Fruit fly (Drosophila melanogaster) whole organism, adult: ENCODE measurements around the gene CG31249.
A peak's percentile ranks its signal among the peaks of the same experiment; 100 is the strongest.

Experiments
- CG11617 ChIP-seq: fragments of 200-800 bp; sonication (Bioruptor generic); optimal IDR thresholded peaks from 2 replicates; lab custom pipeline; 2017; ENCODE audit warnings: mild to moderate bottlenecking, missing biosample characterization, missing genetic modification reagents, missing genetic modification characterization
- CG12768 ChIP-seq: fragments of 200-800 bp; sonication (Bioruptor generic); optimal IDR thresholded peaks from 2 replicates; lab custom pipeline; 2017; ENCODE audit warnings: missing biosample characterization, missing genetic modification characterization, mild to moderate bottlenecking, moderate library complexity, missing genetic modification reagents
- CG14711 ChIP-seq: fragments of 200-800 bp; sonication (Bioruptor generic); optimal IDR thresholded peaks from 2 replicates; lab custom pipeline; 2018; ENCODE audit warnings: missing biosample characterization, mild to moderate bottlenecking, missing genetic modification characterization, moderate library complexity
- CG1620 ChIP-seq: fragments of 200-800 bp; sonication (Bioruptor generic); optimal IDR thresholded peaks from 2 replicates; lab custom pipeline; 2016; ENCODE audit warnings: missing biosample characterization, missing genetic modification characterization
- CG33017 ChIP-seq: fragments of 200-800 bp; sonication (Bioruptor generic); optimal IDR thresholded peaks from 2 replicates; lab custom pipeline; 2018; ENCODE audit warnings: missing biosample characterization, mild to moderate bottlenecking, missing genetic modification characterization, moderate library complexity
- CG5204 ChIP-seq: fragments of 200-800 bp; sonication (Bioruptor generic); optimal IDR thresholded peaks from 2 replicates; lab custom pipeline; 2016; ENCODE audit warnings: missing biosample characterization, missing genetic modification characterization
- CG7045 ChIP-seq: fragments of 200-800 bp; sonication (Bioruptor generic); optimal IDR thresholded peaks from 2 replicates; lab custom pipeline; 2017; ENCODE audit warnings: missing biosample characterization, mild to moderate bottlenecking, missing genetic modification characterization
- CG7101 ChIP-seq: fragments of 200-800 bp; sonication (Bioruptor generic); optimal IDR thresholded peaks from 2 replicates; lab custom pipeline; 2018; ENCODE audit warnings: missing biosample characterization, mild to moderate bottlenecking, missing genetic modification characterization, moderate library complexity
- Clk ChIP-seq: fragments of 200-800 bp; sonication (Bioruptor generic); optimal IDR thresholded peaks from 2 replicates; lab custom pipeline; 2017; ENCODE audit warnings: missing biosample characterization, missing genetic modification characterization
- Crg-1 ChIP-seq: fragments of 200-800 bp; sonication (Bioruptor generic); optimal IDR thresholded peaks from 2 replicates; lab custom pipeline; 2016; ENCODE audit warnings: missing biosample characterization, missing genetic modification characterization
- Hr96 ChIP-seq: fragments of 200-800 bp; sonication (Bioruptor generic); optimal IDR thresholded peaks from 2 replicates; lab custom pipeline; 2016; ENCODE audit warnings: missing biosample characterization, missing genetic modification characterization
- Mnt ChIP-seq: fragments of 200-800 bp; sonication (Bioruptor generic); optimal IDR thresholded peaks from 2 replicates; lab custom pipeline; 2016; ENCODE audit warnings: missing biosample characterization, mild to moderate bottlenecking, missing genetic modification characterization
- bab1 ChIP-seq: fragments of 200-800 bp; sonication (Bioruptor generic); optimal IDR thresholded peaks from 3 replicates; lab custom pipeline; 2019; ENCODE audit warnings: missing biosample characterization, mild to moderate bottlenecking, missing genetic modification characterization, moderate library complexity
- cic ChIP-seq: fragments of 200-800 bp; sonication (Bioruptor generic); optimal IDR thresholded peaks from 2 replicates; lab custom pipeline; 2017; ENCODE audit warnings: missing biosample characterization, mild to moderate bottlenecking, missing genetic modification characterization, moderate library complexity
- cnc ChIP-seq, 2 experiments: fragments of >200 bp; optimal IDR thresholded peaks; 2 replicates each; lab custom pipeline; 2017
- kay ChIP-seq: fragments of 200-800 bp; sonication (Bioruptor generic); peaks from one replicate; lab custom pipeline; 2016; ENCODE audit warnings: missing biosample characterization, missing genetic modification characterization, borderline replicate concordance
- ovo ChIP-seq: fragments of 200-800 bp; sonication (Bioruptor generic); optimal IDR thresholded peaks from 2 replicates; lab custom pipeline; 2016; ENCODE audit warnings: missing biosample characterization, missing genetic modification characterization
- pad ChIP-seq: fragments of 200-800 bp; sonication (Bioruptor generic); optimal IDR thresholded peaks from 3 replicates; lab custom pipeline; 2017; ENCODE audit warnings: missing biosample characterization, missing genetic modification characterization, mild to moderate bottlenecking, moderate library complexity, missing genetic modification reagents
- tj ChIP-seq: fragments of 200-800 bp; sonication (Bioruptor generic); optimal IDR thresholded peaks from 3 replicates; lab custom pipeline; 2017; ENCODE audit warnings: missing biosample characterization, mild to moderate bottlenecking, missing genetic modification characterization, moderate library complexity
- toe ChIP-seq: fragments of 200-800 bp; sonication (Bioruptor generic); optimal IDR thresholded peaks from 2 replicates; lab custom pipeline; 2016; ENCODE audit warnings: missing biosample characterization, missing genetic modification characterization

Gene CG31249

DNA sequence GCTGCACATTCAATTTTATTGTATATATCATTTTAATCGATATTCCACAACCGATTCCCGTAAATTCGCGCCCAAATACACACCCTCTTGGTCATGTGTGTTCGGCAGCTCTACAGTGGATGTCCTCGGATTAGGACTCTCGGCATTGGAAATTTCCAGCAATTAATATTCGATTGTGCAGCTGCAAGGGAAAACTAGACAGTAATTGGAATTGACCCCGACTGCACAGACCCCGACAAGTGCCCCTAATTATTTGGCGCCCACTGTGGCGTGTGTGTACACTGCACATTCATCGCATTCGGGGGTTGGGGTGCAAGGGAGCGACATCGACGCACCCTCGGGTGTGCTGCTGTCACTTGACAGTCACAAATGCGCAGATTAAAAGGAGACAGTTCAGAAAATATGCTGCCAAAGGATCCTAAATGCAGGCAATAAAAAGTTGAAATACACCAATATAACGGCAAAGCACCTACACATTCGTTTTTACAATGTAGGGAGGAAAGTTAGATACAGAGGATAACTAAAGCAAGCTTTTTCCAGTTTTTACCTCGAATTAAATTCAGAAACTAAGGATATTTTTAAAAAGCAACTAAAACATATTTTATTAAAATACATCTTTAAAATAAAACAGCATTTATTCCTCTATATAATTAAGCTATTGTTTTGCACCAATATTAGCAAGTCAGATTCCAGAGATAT, 22.1 kb upstream of the CG31249 start:
- TF ChIP-seq CG7045, result no peak

DNA sequence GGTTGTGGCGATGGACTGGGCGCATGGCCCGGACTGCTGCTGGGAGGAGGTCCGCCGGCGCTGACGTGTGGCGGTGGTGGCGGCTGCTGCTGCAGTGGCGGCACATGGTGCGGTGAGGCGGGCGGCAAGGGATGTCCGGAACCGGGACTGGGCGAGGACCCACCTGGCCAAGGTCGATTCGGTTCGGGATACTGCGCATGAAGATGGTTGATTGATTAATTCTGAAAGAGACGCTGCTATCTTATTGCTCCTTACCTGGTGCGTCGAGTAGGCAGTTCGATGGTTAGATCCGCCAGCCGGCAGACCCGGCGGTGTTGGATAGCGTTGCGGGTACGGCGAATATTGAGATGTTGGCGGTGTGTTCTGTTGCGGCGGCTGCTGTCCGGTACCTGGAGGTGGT, 20.9 kb upstream of the CG31249 start:
- no peak for TF ChIP-seq ovo (GFP tag; lab: Kevin White, UChicago)
- no peak for TF ChIP-seq bab1 (GFP tag; lab: Kevin White, UChicago)
- no peak for TF ChIP-seq CG33017 (tag; lab: Kevin White, UChicago)
- no peak for TF ChIP-seq cnc (optimal IDR thresholded peaks at IDR 0.05; lab: Kevin White, UChicago)
- no peak for TF ChIP-seq Hr96
- no peak for TF ChIP-seq tj
- TF ChIP-seq cic (GFP tag; lab: Kevin White, UChicago), result no peak
- TF ChIP-seq Mnt (GFP tag; lab: Kevin White, UChicago), result no peak
- TF ChIP-seq CG5204 (GFP tag; lab: Kevin White, UChicago), result no peak
- TF ChIP-seq CG14711 (tag; lab: Kevin White, UChicago), result no peak
- no peak for TF ChIP-seq CG1620 (GFP tag; lab: Kevin White, UChicago)

DNA sequence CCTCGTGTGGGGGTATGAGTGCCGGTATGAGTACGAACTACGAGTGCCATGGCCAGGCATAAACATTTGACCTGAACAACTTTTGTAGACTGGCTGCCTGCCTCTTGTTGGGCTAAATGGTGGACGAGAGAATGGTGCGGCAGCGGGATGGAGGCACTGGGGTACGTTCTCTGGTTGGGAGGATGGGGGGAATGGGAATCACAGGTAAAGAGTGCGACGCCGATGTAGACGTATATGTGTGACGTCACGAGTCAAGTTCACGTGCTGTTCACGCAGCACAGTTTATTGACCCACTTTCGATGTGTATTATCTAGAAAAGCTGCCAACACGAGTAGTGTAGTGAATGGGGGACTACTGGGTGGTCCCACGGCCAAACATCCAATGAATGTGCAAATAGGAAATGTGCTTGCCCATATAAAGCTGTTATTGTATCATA, 20.1 kb upstream of the CG31249 start:
- no peak for TF ChIP-seq CG1620 (GFP tag; lab: Kevin White, UChicago)
- peak; percentile 64 for TF ChIP-seq cic (GFP tag; lab: Kevin White, UChicago)

DNA sequence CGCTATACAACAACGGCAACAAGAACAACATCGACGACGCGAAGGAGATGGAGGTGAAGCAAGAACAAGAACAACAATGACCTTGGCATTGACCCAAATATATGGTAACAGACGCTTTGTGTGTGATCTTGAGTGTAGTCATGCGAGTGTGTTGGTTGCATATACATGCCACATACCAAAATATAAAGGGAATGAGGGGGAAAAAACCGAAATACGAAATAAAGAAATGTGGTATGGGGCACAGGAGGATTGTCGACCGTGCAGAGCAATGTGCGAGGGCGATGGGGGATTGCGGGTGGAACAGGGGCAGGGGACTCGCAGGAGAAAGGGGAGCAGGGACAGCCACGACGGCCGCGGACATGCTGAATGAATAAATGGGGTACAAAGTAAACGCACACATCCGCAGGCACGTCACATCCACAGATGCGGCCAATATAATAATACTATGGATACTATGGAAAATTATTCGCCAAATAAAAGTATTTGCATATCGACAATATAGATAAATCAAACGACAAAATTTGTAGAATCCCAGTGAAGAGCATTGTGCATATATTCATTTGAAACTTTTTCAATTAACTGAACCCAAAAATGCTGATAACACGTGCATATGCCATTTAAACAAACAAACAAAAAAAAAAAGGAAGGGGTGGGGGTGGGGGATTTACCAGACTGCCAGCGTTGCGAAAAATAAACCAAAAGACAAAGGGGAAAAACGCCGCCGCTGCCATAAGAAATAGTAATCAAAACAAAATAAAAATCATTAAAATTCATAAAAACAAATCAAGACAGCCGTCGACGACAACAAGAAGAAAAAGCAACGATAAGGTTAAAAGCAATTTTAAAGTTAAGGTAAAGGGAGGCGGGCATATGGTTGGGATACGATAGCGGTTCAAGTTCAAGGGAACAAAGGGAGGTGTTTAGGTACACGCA, 19.3 kb upstream of the CG31249 start:
- TF ChIP-seq cnc (optimal IDR thresholded peaks at IDR 0.05; lab: Kevin White, UChicago) (no peak), Mnt (GFP tag; lab: Kevin White, UChicago) (peak; percentile 53), CG7045 (no peak), tj (peak; percentile 98), pad (GFP tag; lab: Kevin White, UChicago) (peak; percentile 11), CG14711 (tag; lab: Kevin White, UChicago) (no peak), CG11617 (GFP tag; lab: Kevin White, UChicago) (no peak), CG33017 (tag; lab: Kevin White, UChicago) (no peak), cic (GFP tag; lab: Kevin White, UChicago) (no peak), CG1620 (GFP tag; lab: Kevin White, UChicago) (no peak)

DNA sequence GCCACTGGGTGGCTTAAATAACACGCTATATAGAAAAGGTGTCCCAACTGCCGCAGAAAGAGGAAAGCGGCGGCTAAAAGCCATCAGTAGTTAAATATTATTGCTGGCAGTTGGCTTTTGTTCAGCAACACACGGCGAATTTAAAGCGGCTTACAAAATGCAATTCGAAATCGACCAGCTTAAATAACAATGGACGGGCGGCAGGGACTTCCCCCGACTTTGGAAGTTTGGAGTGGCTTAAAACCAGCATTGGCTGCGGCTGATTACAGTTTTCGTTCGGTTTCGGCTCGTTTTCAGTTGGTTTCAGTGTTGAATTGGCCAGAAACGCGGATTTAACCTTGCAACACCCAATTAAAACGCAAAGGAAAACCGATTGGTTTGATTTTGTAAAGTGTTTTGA, 18.3 kb upstream of the CG31249 start:
- TF ChIP-seq Hr96 (no peak), toe (GFP tag; lab: Kevin White, UChicago) (no peak), CG7101 (tag; lab: Kevin White, UChicago) (no peak), CG1620 (GFP tag; lab: Kevin White, UChicago) (no peak), CG5204 (GFP tag; lab: Kevin White, UChicago) (no peak), pad (GFP tag; lab: Kevin White, UChicago) (no peak), CG11617 (GFP tag; lab: Kevin White, UChicago) (no peak), Clk (GFP tag; lab: Kevin White, UChicago) (no peak), CG14711 (tag; lab: Kevin White, UChicago) (no peak), CG33017 (tag; lab: Kevin White, UChicago) (no peak)

DNA sequence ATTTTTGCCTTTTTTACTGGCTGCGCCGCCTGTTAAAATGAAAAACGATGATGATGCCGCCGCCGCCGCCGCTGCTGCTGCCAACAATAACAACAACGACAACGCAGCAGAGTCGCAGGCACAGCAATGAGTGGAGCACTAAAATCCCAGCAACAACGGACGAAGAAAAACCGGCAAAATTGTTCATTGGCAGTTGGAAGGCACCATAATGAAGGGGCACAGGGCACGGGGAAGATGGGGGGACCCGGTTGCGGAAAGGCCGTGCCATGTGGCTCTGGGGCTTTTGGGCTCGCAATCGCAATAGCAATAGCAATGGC, 17.6 kb upstream of the CG31249 start:
- TF ChIP-seq cic (GFP tag; lab: Kevin White, UChicago) (no peak), tj (peak; percentile 60)

DNA sequence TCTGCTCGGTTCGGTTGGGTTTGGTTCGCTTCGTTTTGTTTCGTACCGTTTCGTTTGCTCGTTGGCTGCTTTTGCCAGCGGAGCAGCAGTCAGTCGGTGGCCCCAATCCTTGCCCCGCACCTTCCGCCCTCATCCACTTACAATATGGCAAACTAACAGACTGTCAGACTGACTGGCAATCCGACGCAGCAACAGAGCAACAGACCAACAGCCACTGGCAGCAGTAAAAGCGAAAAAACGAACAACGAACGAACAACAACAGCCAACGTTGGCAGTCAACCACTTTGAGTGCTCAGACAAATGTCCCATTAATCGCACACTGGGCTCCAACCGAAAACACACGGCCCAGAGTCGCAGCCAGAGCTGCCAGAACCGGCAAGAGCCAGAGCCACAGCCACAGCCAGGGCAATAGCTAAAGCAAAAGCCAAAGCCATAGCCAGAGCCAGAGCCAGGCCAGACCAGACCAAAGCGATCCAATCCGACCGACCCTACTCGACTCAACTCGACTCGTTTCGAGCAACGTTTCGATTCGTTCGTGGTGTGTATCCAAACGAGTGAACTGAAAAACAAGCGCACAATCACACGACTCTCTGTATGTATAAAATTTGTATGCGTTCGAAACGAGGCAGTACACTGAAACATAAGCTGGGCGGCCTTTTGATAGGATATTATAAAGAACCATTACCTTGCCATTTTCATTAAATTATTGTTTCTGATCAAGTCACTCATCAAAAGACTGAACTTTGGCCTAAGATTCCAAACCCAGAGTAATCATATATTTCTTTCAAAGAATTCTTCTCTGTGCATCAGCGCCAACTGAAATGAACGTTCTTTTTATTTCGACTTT, 17.0 kb upstream of the CG31249 start:
- TF ChIP-seq CG14711 (tag; lab: Kevin White, UChicago), result peak; percentile 95
- peak; percentile 94 for TF ChIP-seq CG1620 (GFP tag; lab: Kevin White, UChicago)
- TF ChIP-seq CG12768 (GFP tag; lab: Kevin White, UChicago), result peak; percentile 95
- TF ChIP-seq ovo (GFP tag; lab: Kevin White, UChicago), result peak; percentile 82
- TF ChIP-seq CG5204 (GFP tag; lab: Kevin White, UChicago), result peak; percentile 97
- peak; percentile 77 for TF ChIP-seq pad (GFP tag; lab: Kevin White, UChicago)
- TF ChIP-seq Hr96, result peak; percentile 97
- TF ChIP-seq CG7101 (tag; lab: Kevin White, UChicago), result peak; percentile 97
- TF ChIP-seq CG11617 (GFP tag; lab: Kevin White, UChicago), result peak; percentile 98
- peak; percentile 46 for TF ChIP-seq cic (GFP tag; lab: Kevin White, UChicago)
- peak; percentile 94 for TF ChIP-seq toe (GFP tag; lab: Kevin White, UChicago)
- TF ChIP-seq bab1 (GFP tag; lab: Kevin White, UChicago), result peak; percentile 97
- no peak for TF ChIP-seq cnc (optimal IDR thresholded peaks at IDR 0.05; lab: Kevin White, UChicago)
- TF ChIP-seq CG33017 (tag; lab: Kevin White, UChicago), result peak; percentile 96
- peak; percentile 97 for TF ChIP-seq kay
- TF ChIP-seq tj, result peak; percentile 90
- TF ChIP-seq Crg-1 (GFP tag; lab: Kevin White, UChicago), result peak; percentile 92
- TF ChIP-seq CG7045, result peak; percentile 97
- TF ChIP-seq Clk (GFP tag; lab: Kevin White, UChicago), result peak; percentile 88
- peak; percentile 89 for TF ChIP-seq Mnt (GFP tag; lab: Kevin White, UChicago)
